Worm (Caenorhabditis elegans) whole organism, L2 larva: ENCODE measurements around the gene dpff-1.
A peak's percentile ranks its signal among the peaks of the same experiment; 100 is the strongest.

Experiments
- C34F6.9 ChIP-seq: fragments of 150-350 bp; optimal IDR thresholded peaks from 2 replicates; lab custom pipeline; 2014; ENCODE audit warnings: missing biosample characterization, missing genetic modification characterization
- F13H6.1 ChIP-seq: sonication (generic microtip); optimal IDR thresholded peaks from 2 replicates; lab custom pipeline; 2016; ENCODE audit warnings: missing genetic modification characterization, missing compliant biosample characterization
- R02D3.7 ChIP-seq: fragments of 150-350 bp; optimal IDR thresholded peaks from 2 replicates; lab custom pipeline; 2014; ENCODE audit warnings: missing biosample characterization, missing genetic modification characterization
- Y55F3AM.14 ChIP-seq: fragments of 200-800 bp; sonication (Bioruptor generic); optimal IDR thresholded peaks from 2 replicates; lab custom pipeline; 2018; ENCODE audit warnings: mild to moderate bottlenecking, missing genetic modification characterization, missing compliant biosample characterization
- ZK546.5 ChIP-seq: sonication (generic microtip); optimal IDR thresholded peaks from 2 replicates; lab custom pipeline; 2017; ENCODE audit warnings: missing biosample characterization, missing genetic modification characterization
- alr-1 ChIP-seq: fragments of 150-350 bp; optimal IDR thresholded peaks from 2 replicates; lab custom pipeline; 2014; ENCODE audit warnings: missing biosample characterization, missing genetic modification characterization
- aly-2 ChIP-seq: fragments of 150-350 bp; optimal IDR thresholded peaks from 2 replicates; lab custom pipeline; 2014; ENCODE audit warnings: missing biosample characterization, missing genetic modification characterization
- ama-1 ChIP-seq: fragments of 150-350 bp; optimal IDR thresholded peaks from 2 replicates; lab custom pipeline; 2018; ENCODE audit warnings: inconsistent platforms
- blmp-1 ChIP-seq: sonication (generic microtip); optimal IDR thresholded peaks from 2 replicates; lab custom pipeline; 2017; ENCODE audit warnings: missing genetic modification characterization, mild to moderate bottlenecking, missing compliant biosample characterization, antibody characterized with exemption, moderate library complexity; ENCODE audit not compliant: insufficient read depth
- ceh-16 ChIP-seq: fragments of 150-350 bp; optimal IDR thresholded peaks from 2 replicates; lab custom pipeline; 2014; ENCODE audit warnings: missing biosample characterization, missing genetic modification characterization
- ceh-82 ChIP-seq: fragments of 150-350 bp; optimal IDR thresholded peaks from 2 replicates; lab custom pipeline; 2014; ENCODE audit warnings: missing biosample characterization, missing genetic modification characterization
- crh-2 ChIP-seq: sonication (generic microtip); optimal IDR thresholded peaks from 2 replicates; lab custom pipeline; 2017; ENCODE audit warnings: missing biosample characterization, missing genetic modification characterization
- dmd-4 ChIP-seq: sonication (generic microtip); optimal IDR thresholded peaks from 2 replicates; lab custom pipeline; 2017; ENCODE audit warnings: missing biosample characterization, missing genetic modification characterization
- egl-27 ChIP-seq: sonication (generic microtip); optimal IDR thresholded peaks from 3 replicates; lab custom pipeline; 2017; ENCODE audit warnings: missing biosample characterization, missing genetic modification reagents, missing genetic modification characterization
- elt-1 ChIP-seq: fragments of 150-350 bp; optimal IDR thresholded peaks from 2 replicates; lab custom pipeline; 2014; ENCODE audit warnings: missing biosample characterization, missing genetic modification characterization
- elt-3 ChIP-seq: sonication (generic microtip); optimal IDR thresholded peaks from 2 replicates; lab custom pipeline; 2017; ENCODE audit warnings: missing biosample characterization, missing genetic modification characterization
- fos-1 ChIP-seq: fragments of 150-350 bp; optimal IDR thresholded peaks from 2 replicates; lab custom pipeline; 2014; ENCODE audit warnings: missing biosample characterization, missing genetic modification characterization
- gmeb-1 ChIP-seq: fragments of 150-350 bp; optimal IDR thresholded peaks from 2 replicates; lab custom pipeline; 2014; ENCODE audit warnings: missing biosample characterization, missing genetic modification characterization
- lin-11 ChIP-seq: fragments of 150-350 bp; sonication (generic microtip); optimal IDR thresholded peaks from 2 replicates; lab custom pipeline; 2014; ENCODE audit warnings: missing biosample characterization, missing genetic modification characterization, inconsistent platforms, mixed read lengths
- lin-13 ChIP-seq: fragments of 150-350 bp; optimal IDR thresholded peaks from 2 replicates; lab custom pipeline; 2014; ENCODE audit warnings: missing biosample characterization, missing genetic modification reagents, missing genetic modification characterization
- lin-39 ChIP-seq: fragments of 150-350 bp; optimal IDR thresholded peaks from 2 replicates; lab custom pipeline; 2014; ENCODE audit warnings: missing biosample characterization, missing genetic modification reagents, missing genetic modification characterization
- lsy-2 ChIP-seq, 2 experiments: fragments of 150-350 bp in 1 of 2; sonication (generic microtip) in 1 of 2; optimal IDR thresholded peaks; 2 replicates each; lab custom pipeline; 2014 to 2017; ENCODE audit warnings: missing biosample characterization in 2 of 2, missing genetic modification characterization in 2 of 2
- mab-5 ChIP-seq: fragments of 150-350 bp; optimal IDR thresholded peaks from 2 replicates; lab custom pipeline; 2014; ENCODE audit warnings: missing biosample characterization, missing genetic modification characterization
- mbf-1 ChIP-seq: sonication (generic microtip); optimal IDR thresholded peaks from 2 replicates; lab custom pipeline; 2017; ENCODE audit warnings: missing biosample characterization, missing genetic modification characterization
- mdl-1 ChIP-seq, 2 experiments: fragments of 150-350 bp in 1 of 2; sonication (generic microtip) in 1 of 2; optimal IDR thresholded peaks; 2 replicates each; lab custom pipeline; 2017; ENCODE audit warnings: missing biosample characterization in 2 of 2, missing genetic modification characterization in 2 of 2
- nhr-10 ChIP-seq: sonication (generic microtip); optimal IDR thresholded peaks from 2 replicates; lab custom pipeline; 2017; ENCODE audit warnings: missing biosample characterization, missing genetic modification characterization
- nhr-11 ChIP-seq: fragments of 150-350 bp; optimal IDR thresholded peaks from 2 replicates; lab custom pipeline; 2014; ENCODE audit warnings: missing biosample characterization, missing genetic modification characterization
- nhr-12 ChIP-seq: fragments of 150-350 bp; optimal IDR thresholded peaks from 2 replicates; lab custom pipeline; 2014; ENCODE audit warnings: missing biosample characterization, missing genetic modification characterization
- nhr-129 ChIP-seq: fragments of 150-350 bp; optimal IDR thresholded peaks from 2 replicates; lab custom pipeline; 2014; ENCODE audit warnings: missing biosample characterization, missing genetic modification characterization
- nhr-21 ChIP-seq: fragments of 150-350 bp; optimal IDR thresholded peaks from 2 replicates; lab custom pipeline; 2014; ENCODE audit warnings: missing biosample characterization, missing genetic modification characterization
- nhr-23 ChIP-seq: fragments of 150-350 bp; optimal IDR thresholded peaks from 2 replicates; lab custom pipeline; 2014; ENCODE audit warnings: missing biosample characterization, missing genetic modification reagents, missing genetic modification characterization
- nhr-237 ChIP-seq: fragments of 150-350 bp; optimal IDR thresholded peaks from 2 replicates; lab custom pipeline; 2014; ENCODE audit warnings: missing biosample characterization, missing genetic modification characterization
- nhr-25 ChIP-seq: fragments of 150-350 bp; sonication (generic microtip); optimal IDR thresholded peaks from 3 replicates; lab custom pipeline; 2014; ENCODE audit warnings: missing biosample characterization, missing genetic modification characterization
- nhr-6 ChIP-seq: fragments of 150-350 bp; optimal IDR thresholded peaks from 2 replicates; lab custom pipeline; 2014; ENCODE audit warnings: missing biosample characterization, missing genetic modification characterization
- nhr-77 ChIP-seq: fragments of 150-350 bp; optimal IDR thresholded peaks from 2 replicates; lab custom pipeline; 2014; ENCODE audit warnings: missing biosample characterization, missing genetic modification characterization
- peb-1 ChIP-seq: fragments of 150-350 bp; optimal IDR thresholded peaks from 2 replicates; lab custom pipeline; 2014; ENCODE audit warnings: missing biosample characterization, missing genetic modification characterization
- sem-4 ChIP-seq: fragments of 150-350 bp; optimal IDR thresholded peaks from 2 replicates; lab custom pipeline; 2014; ENCODE audit warnings: missing biosample characterization, missing genetic modification reagents, missing genetic modification characterization
- skn-1 ChIP-seq: sonication (generic microtip); optimal IDR thresholded peaks from 2 replicates; lab custom pipeline; 2017; ENCODE audit warnings: missing biosample characterization, missing genetic modification characterization
- sma-3 ChIP-seq: sonication (generic microtip); optimal IDR thresholded peaks from 2 replicates; lab custom pipeline; 2016; ENCODE audit warnings: missing genetic modification reagents, missing genetic modification characterization, missing compliant biosample characterization
- sma-9 ChIP-seq, 2 experiments: fragments of 150-350 bp in 1 of 2; sonication (generic microtip) in 1 of 2; optimal IDR thresholded peaks; 2 replicates each; lab custom pipeline; 2014 to 2016; ENCODE audit warnings: missing genetic modification characterization in 2 of 2, mild to moderate bottlenecking in 1 of 2, missing biosample characterization in 1 of 2, missing compliant biosample characterization in 1 of 2, missing genetic modification reagents in 1 of 2, moderate library complexity in 1 of 2
- snpc-4 ChIP-seq: fragments of 150-350 bp; optimal IDR thresholded peaks from 2 replicates; lab custom pipeline; 2014; ENCODE audit warnings: missing biosample characterization, missing genetic modification characterization
- unc-39 ChIP-seq: fragments of 150-350 bp; optimal IDR thresholded peaks from 2 replicates; lab custom pipeline; 2014; ENCODE audit warnings: missing biosample characterization, missing genetic modification characterization
- unc-55 ChIP-seq: fragments of 150-350 bp; sonication (generic microtip); optimal IDR thresholded peaks from 3 replicates; lab custom pipeline; 2014; ENCODE audit warnings: missing biosample characterization, missing genetic modification reagents, missing genetic modification characterization
- unc-62 ChIP-seq: fragments of 150-350 bp; optimal IDR thresholded peaks from 2 replicates; lab custom pipeline; 2014; ENCODE audit warnings: missing biosample characterization, missing genetic modification reagents, missing genetic modification characterization
- zag-1 ChIP-seq: fragments of 150-350 bp; optimal IDR thresholded peaks from 2 replicates; lab custom pipeline; 2014; ENCODE audit warnings: missing biosample characterization, missing genetic modification characterization
- ztf-1 ChIP-seq: fragments of 200-800 bp; sonication (Bioruptor generic); conservative IDR thresholded peaks from 2 replicates; pipeline ENCODE4 v1.3.6; 2022; ENCODE audit warnings: missing genetic modification characterization, missing compliant biosample characterization
- ztf-11 ChIP-seq: sonication (generic microtip); optimal IDR thresholded peaks from 2 replicates; lab custom pipeline; 2017; ENCODE audit warnings: missing biosample characterization, missing genetic modification characterization
- ztf-4 ChIP-seq: fragments of 150-350 bp; optimal IDR thresholded peaks from 2 replicates; lab custom pipeline; 2014; ENCODE audit warnings: missing biosample characterization, missing genetic modification characterization

Gene dpff-1

ce11 chrIII:5874263-5874662, 31.9 kb downstream of the dpff-1 start (continued):
- TF ChIP-seq unc-55 (GFP tag; lab: Kevin White, UChicago) (no peak), skn-1 (peak; percentile 34), egl-27 (tag; lab: Kevin White, UChicago) (no peak), peb-1 (tag; lab: Kevin White, UChicago) (no peak), ceh-82 (no peak), F13H6.1 (tag; lab: Kevin White, UChicago) (no peak), ztf-4 (tag; lab: Kevin White, UChicago) (peak; percentile 57), ama-1 (peak; percentile 87)

ce11 chrIII:5872288-5872687, 33.9 kb downstream of the dpff-1 start:
- TF ChIP-seq lin-39 (tag; lab: Kevin White, UChicago) (no peak), R02D3.7 (tag; lab: Kevin White, UChicago) (no peak), nhr-12 (tag; lab: Kevin White, UChicago) (no peak), nhr-129 (peak; percentile 67)

- TF ChIP-seq unc-39 (tag; lab: Kevin White, UChicago) = no peak
- no peak for TF ChIP-seq R02D3.7 (tag; lab: Kevin White, UChicago)
- peak; percentile 60 for TF ChIP-seq C34F6.9 (tag; lab: Kevin White, UChicago)
- peak; percentile 76 for TF ChIP-seq nhr-21
- TF ChIP-seq Y55F3AM.14 (GFP tag; lab: Kevin White, UChicago) = no peak
- TF ChIP-seq nhr-237 (tag; lab: Kevin White, UChicago) = no peak
- no peak for TF ChIP-seq aly-2 (tag; lab: Kevin White, UChicago)
- peak; percentile 11 for TF ChIP-seq nhr-77 (tag; lab: Kevin White, UChicago)
- peak; percentile 69 for TF ChIP-seq lin-13 (GFP tag; lab: Kevin White, UChicago)
- TF ChIP-seq skn-1 = no peak
- peak; percentile 68 for TF ChIP-seq egl-27 (tag; lab: Kevin White, UChicago)
- peak; percentile 88 for TF ChIP-seq sma-9 (GFP tag; optimal IDR thresholded peaks at IDR 0.05; lab: Kevin White, UChicago)
- no peak for TF ChIP-seq sma-9 (tag; optimal IDR thresholded peaks at IDR 0.05; lab: Kevin White, UChicago)
- TF ChIP-seq zag-1 (tag; lab: Kevin White, UChicago) = no peak
- peak; percentile 8 for TF ChIP-seq sem-4 (tag; lab: Kevin White, UChicago)
- TF ChIP-seq lsy-2 (tag; optimal IDR thresholded peaks at IDR 0.05; lab: Kevin White, UChicago) = peak; percentile 48 to 90
- TF ChIP-seq sma-3 (GFP tag; lab: Kevin White, UChicago) = peak; percentile 88
- peak; percentile 84 for TF ChIP-seq unc-55 (GFP tag; lab: Kevin White, UChicago)
- TF ChIP-seq nhr-23 (tag; lab: Kevin White, UChicago) = no peak
- no peak for TF ChIP-seq ceh-82
- TF ChIP-seq alr-1 (tag; lab: Kevin White, UChicago) = no peak
- TF ChIP-seq nhr-11 (tag; lab: Kevin White, UChicago) = no peak
- no peak for TF ChIP-seq mdl-1 (tag; optimal IDR thresholded peaks at IDR 0.05; lab: Kevin White, UChicago)
- TF ChIP-seq elt-3 = no peak
- peak; percentile 52 for TF ChIP-seq nhr-6
- TF ChIP-seq fos-1 (tag; lab: Kevin White, UChicago) = peak; percentile 33
- TF ChIP-seq lin-11 = peak; percentile 52
- TF ChIP-seq ama-1 = no peak
- TF ChIP-seq peb-1 (tag; lab: Kevin White, UChicago) = no peak
- peak; percentile 5 for TF ChIP-seq ztf-4 (tag; lab: Kevin White, UChicago)
- TF ChIP-seq crh-2 = peak; percentile 82
- no peak for TF ChIP-seq nhr-12 (tag; lab: Kevin White, UChicago)
- no peak for TF ChIP-seq mbf-1
- TF ChIP-seq mab-5 = no peak
- TF ChIP-seq gmeb-1 (tag; lab: Kevin White, UChicago) = peak; percentile 95
- no peak for TF ChIP-seq nhr-10 (tag; lab: Kevin White, UChicago)
- TF ChIP-seq unc-62 = no peak
- TF ChIP-seq dmd-4 (tag; lab: Kevin White, UChicago) = no peak
- no peak for TF ChIP-seq elt-1 (tag; lab: Kevin White, UChicago)
- TF ChIP-seq F13H6.1 (tag; lab: Kevin White, UChicago) = peak; percentile 79
- TF ChIP-seq ZK546.5 (tag; lab: Kevin White, UChicago) = no peak
- TF ChIP-seq snpc-4 (tag; lab: Kevin White, UChicago) = peak; percentile 30
- no peak for TF ChIP-seq lin-39 (tag; lab: Kevin White, UChicago)
- TF ChIP-seq ztf-11 (tag; lab: Kevin White, UChicago) = no peak
- peak; percentile 40 for TF ChIP-seq nhr-129
- no peak for TF ChIP-seq ztf-1 (GFP tag; lab: Robert Waterston, UW)
- no peak for TF ChIP-seq ceh-16
- TF ChIP-seq blmp-1 (tag; lab: Kevin White, UChicago) = peak; percentile 25
- TF ChIP-seq nhr-25 (tag; lab: Kevin White, UChicago) = peak; percentile 77
Observed at ce11 chrIII:5871760-5872159, 34.4 kb downstream of the dpff-1 start, which contains the start of the genes F01F1.11 and F01F1.3. Gene F01F1.11, minus strand, starts transcription at chrIII:5871877. Gene F01F1.3, plus strand, starts transcription at chrIII:5871938.
